Comparison of ENCODE assay signal across 1 worm cellular context in genomic region chrII:9102623-9103022, ce11.
TF ChIP-seq lines count a peak whose summit lies in the region.
"Not testable (repeated sequence)": the region's sequence is repeated elsewhere in the genome, so short reads cannot be mapped to it uniquely, and the experiment has no call there.

No protein-coding gene starts in this region.

TF ChIP-seq in whole organism, L4 larva, 104 proteins besides CTCF, POLR2A, EP300 and RAD21 (continued from another document):
- TF ChIP-seq Y105C5A.15 (GFP tag; IDR thresholded peaks at IDR 0.05; lab: Robert Waterston, UW) = peak; percentile 69; the same call in 1 of the 2 replicates
- TF ChIP-seq set-16 (GFP tag; IDR thresholded peaks at IDR 0.05; lab: Robert Waterston, UW) = peak; percentile 74
- TF ChIP-seq F44E2.7 (GFP tag; IDR thresholded peaks at IDR 0.05; lab: Robert Waterston, UW) = peak; percentile 93
- 0 out of 2 replicates have a peak, but pooled peaks have one; percentile 42 for TF ChIP-seq lin-29 (GFP tag; IDR thresholded peaks at IDR 0.05; lab: Robert Waterston, UW)
- TF ChIP-seq pha-4 (GFP tag; IDR thresholded peaks at IDR 0.05; lab: Robert Waterston, UW) = peak; percentile 89
- not testable (repeated sequence) for TF ChIP-seq pha-4 (tag; optimal IDR thresholded peaks at IDR 0.05; lab: Kevin White, UChicago)
- peak; percentile 89 for TF ChIP-seq F26F4.8 (GFP tag; conservative IDR thresholded peaks at IDR 0.05; lab: Robert Waterston, UW)
- 0 out of 2 replicates have a peak, but pooled peaks have one; percentile 29 for TF ChIP-seq zfp-3 (GFP tag; conservative IDR thresholded peaks at IDR 0.05; lab: Robert Waterston, UW)
- TF ChIP-seq mdt-29 (GFP tag; IDR thresholded peaks at IDR 0.05; lab: Robert Waterston, UW) = peak; percentile 53; the same call in 1 of the 2 replicates
- peak; percentile 84 for TF ChIP-seq lin-38 (GFP tag; IDR thresholded peaks at IDR 0.05; lab: Robert Waterston, UW)
- TF ChIP-seq ZK337.2 (GFP tag; IDR thresholded peaks at IDR 0.05; lab: Robert Waterston, UW) = 0 out of 2 replicates have a peak, but pooled peaks have one; percentile 41
- TF ChIP-seq T26A8.4 (GFP tag; IDR thresholded peaks at IDR 0.05; lab: Robert Waterston, UW) = peak; percentile 82
- peak; percentile 36; the same call in 1 of the 2 replicates for TF ChIP-seq ceh-20 (GFP tag; IDR thresholded peaks at IDR 0.05; lab: Robert Waterston, UW)
- TF ChIP-seq mxl-2 (GFP tag; conservative IDR thresholded peaks at IDR 0.05; lab: Robert Waterston, UW) = 0 out of 2 replicates have a peak, but pooled peaks have one; percentile 17
